Worm (Caenorhabditis elegans): ENCODE data around the gene srh-296.

DNA sequence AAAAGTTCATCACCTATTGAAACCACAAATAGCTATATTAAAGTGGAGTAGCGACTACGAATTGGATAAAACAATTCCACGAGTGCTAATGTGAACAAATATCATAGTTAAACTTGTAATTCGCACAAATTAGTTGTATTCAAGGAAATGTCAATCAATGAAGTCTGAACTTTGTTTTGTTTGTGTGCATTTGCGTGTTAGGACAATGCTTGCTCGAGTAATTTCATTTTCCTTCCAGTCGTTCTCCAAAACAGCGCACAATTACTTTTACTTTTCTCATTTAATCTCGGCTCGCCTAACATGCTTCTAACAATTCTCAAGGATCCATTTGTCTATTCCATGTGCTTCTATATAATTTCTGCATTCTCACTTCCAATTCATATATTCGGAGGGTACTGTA lies 14.5 kb downstream of the srh-296 start, which contains the start of gene srh-301:
- TF ChIP-seq nhr-237 (tag; optimal IDR thresholded peaks at IDR 0.05) (no peak), unc-62 (GFP tag; optimal IDR thresholded peaks at IDR 0.05) (no peak), nhr-28 (tag; optimal IDR thresholded peaks at IDR 0.05) (no peak)
